Fruit fly (Drosophila melanogaster): ENCODE results near the gene Archease.

The Archease gene

dm6 chr3R:21626103-21626897, 36.5 kb downstream of the Archease start (continued):
- no peak for TF ChIP-seq CG16815 (GFP tag; optimal IDR thresholded peaks at IDR 0.05)
- no peak for TF ChIP-seq crol (GFP tag; IDR thresholded peaks at IDR 0.05)
- 0 out of 2 replicates have a peak, but pooled peaks have one; percentile 18 for TF ChIP-seq CG3847 (GFP tag; IDR thresholded peaks at IDR 0.05)
- no peak for TF ChIP-seq Awh (GFP tag; IDR thresholded peaks at IDR 0.05)
- TF ChIP-seq Gug (GFP tag; IDR thresholded peaks at IDR 0.05) = no peak
- TF ChIP-seq tgo (GFP tag; IDR thresholded peaks at IDR 0.05) = no peak
- TF ChIP-seq repo (GFP tag; optimal IDR thresholded peaks at IDR 0.05) = no peak
- TF ChIP-seq CG10565 (GFP tag; optimal IDR thresholded peaks at IDR 0.05) = no peak
- no peak for TF ChIP-seq CG7556 (GFP tag; optimal IDR thresholded peaks at IDR 0.05)
- TF ChIP-seq Ravus (GFP tag; IDR thresholded peaks at IDR 0.05) = no peak; the same call in 1 of the 2 replicates
- TF ChIP-seq mirr (GFP tag; optimal IDR thresholded peaks at IDR 0.05) = peak; percentile 11
- peak; percentile 90 for TF ChIP-seq Med (GFP tag)
- TF ChIP-seq unc-4 (GFP tag; IDR thresholded peaks at IDR 0.05; ENCODE audit: partially characterized antibody) = peak; percentile 50
- no peak for TF ChIP-seq Spps (tag; optimal IDR thresholded peaks at IDR 0.05)
- TF ChIP-seq CG8944 (GFP tag; optimal IDR thresholded peaks at IDR 0.05) = no peak
- no peak for TF ChIP-seq Nf-YA (GFP tag; IDR thresholded peaks at IDR 0.05)
- TF ChIP-seq slp2 (GFP tag; optimal IDR thresholded peaks at IDR 0.05) = no peak
- no peak for TF ChIP-seq chif (GFP tag; optimal IDR thresholded peaks at IDR 0.05)
- peak; percentile 2 for TF ChIP-seq CG10979 (tag; optimal IDR thresholded peaks at IDR 0.05)
- no peak for TF ChIP-seq mld (GFP tag; IDR thresholded peaks at IDR 0.05; ENCODE audit: partially characterized antibody)
- TF ChIP-seq nmo (GFP tag; optimal IDR thresholded peaks at IDR 0.05) = no peak
- TF ChIP-seq tll (GFP tag; optimal IDR thresholded peaks at IDR 0.05) = peak in 1 of 2 experiments; percentile 57
- no peak for TF ChIP-seq Ada2b (GFP tag; IDR thresholded peaks at IDR 0.05)
- TF ChIP-seq disco-r (GFP tag; optimal IDR thresholded peaks at IDR 0.05) = no peak
- peak in 1 of 2 experiments; percentile 33 for TF ChIP-seq Pdp1 (GFP tag; optimal IDR thresholded peaks at IDR 0.05)
- TF ChIP-seq Lim3 (GFP tag; IDR thresholded peaks at IDR 0.05) = no peak
- no peak for TF ChIP-seq CG3726 (GFP tag; IDR thresholded peaks at IDR 0.05)
- peak; percentile 28 for TF ChIP-seq grau (tag; optimal IDR thresholded peaks at IDR 0.05)
- no peak for TF ChIP-seq Asciz (GFP tag; optimal IDR thresholded peaks at IDR 0.05)
- no peak for TF ChIP-seq CG13123 (GFP tag; optimal IDR thresholded peaks at IDR 0.05)
- no peak for TF ChIP-seq CG11696 (GFP tag; IDR thresholded peaks at IDR 0.05)
- TF ChIP-seq esg (GFP tag; conservative IDR thresholded peaks at IDR 0.05) = no peak
- no peak for TF ChIP-seq Taf1 (GFP tag; IDR thresholded peaks at IDR 0.05)
- TF ChIP-seq Camta (GFP tag; optimal IDR thresholded peaks at IDR 0.05) = no peak
- TF ChIP-seq sim (GFP tag; IDR thresholded peaks at IDR 0.05) = no peak
- TF ChIP-seq exex (tag; optimal IDR thresholded peaks at IDR 0.05) = no peak
- no peak for TF ChIP-seq Ptx1 (GFP tag; IDR thresholded peaks at IDR 0.05)
- TF ChIP-seq dati (GFP tag; IDR thresholded peaks at IDR 0.05) = no peak
- TF ChIP-seq CG1602 (GFP tag; optimal IDR thresholded peaks at IDR 0.05) = no peak
- TF ChIP-seq run (tag; optimal IDR thresholded peaks at IDR 0.05) = no peak
- no peak for TF ChIP-seq shn (GFP tag; optimal IDR thresholded peaks at IDR 0.05)
- TF ChIP-seq sug (tag; optimal IDR thresholded peaks at IDR 0.05) = no peak
- no peak for TF ChIP-seq Xbp1 (GFP tag; optimal IDR thresholded peaks at IDR 0.05)
- TF ChIP-seq CG9817 (tag; optimal IDR thresholded peaks at IDR 0.05) = no peak
- no peak for TF ChIP-seq Atf-2 (GFP tag; optimal IDR thresholded peaks at IDR 0.05)
- no peak for TF ChIP-seq CG10366 (GFP tag; IDR thresholded peaks at IDR 0.05)
- TF ChIP-seq CG10274 (GFP tag; optimal IDR thresholded peaks at IDR 0.05) = no peak
- TF ChIP-seq Stat92E (GFP tag; optimal IDR thresholded peaks at IDR 0.05) = no peak
- TF ChIP-seq Hr51 (GFP tag; optimal IDR thresholded peaks at IDR 0.05) = no peak
- TF ChIP-seq wdn (GFP tag; IDR thresholded peaks at IDR 0.05) = no peak
